Fruit fly (Drosophila melanogaster): Measurements from ENCODE around the gene GckIII.

GckIII gene

DNA sequence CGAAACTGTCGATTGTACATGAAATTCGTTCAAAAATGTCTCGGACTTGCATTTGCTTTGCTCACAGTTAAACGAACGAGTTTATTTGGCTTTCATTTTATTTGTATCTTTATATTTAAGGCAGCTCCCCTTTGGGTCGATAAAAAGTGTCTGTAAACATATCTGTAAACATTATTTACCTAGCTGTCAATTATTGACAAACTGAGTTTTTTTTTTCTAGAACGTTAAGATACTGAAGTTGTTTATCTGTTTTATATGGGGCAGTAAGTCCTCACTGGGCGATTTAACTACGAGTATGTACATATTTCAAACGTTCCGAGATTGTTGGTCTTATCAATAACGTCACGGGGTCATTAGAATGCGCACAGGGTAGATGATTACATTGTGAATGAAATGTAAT lies 30.4 kb downstream of the GckIII start:
- TF ChIP-seq Vsx1 (GFP tag; optimal IDR thresholded peaks at IDR 0.05) (no peak), PHDP (tag; optimal IDR thresholded peaks at IDR 0.05) (peak; percentile 67), Bteb2 (GFP tag; optimal IDR thresholded peaks at IDR 0.05) (no peak), lov (optimal IDR thresholded peaks at IDR 0.05) (no peak), lov (GFP tag; IDR thresholded peaks at IDR 0.05) (no peak), gcm (GFP tag; optimal IDR thresholded peaks at IDR 0.05) (peak; percentile 58), scrt (GFP tag; optimal IDR thresholded peaks at IDR 0.05) (no peak), CG13424 (tag; optimal IDR thresholded peaks at IDR 0.05) (peak; percentile 22), CG7963 (GFP tag; IDR thresholded peaks at IDR 0.05; ENCODE audit: partially characterized antibody) (no peak), bowl (GFP tag; IDR thresholded peaks at IDR 0.05) (no peak), Fer1 (GFP tag; optimal IDR thresholded peaks at IDR 0.05) (peak; percentile 58), sug (tag; optimal IDR thresholded peaks at IDR 0.05) (peak; percentile 48), CG3281 (GFP tag; optimal IDR thresholded peaks at IDR 0.05) (no peak), sd (tag; optimal IDR thresholded peaks at IDR 0.05) (peak; percentile 32), CG7987 (GFP tag; optimal IDR thresholded peaks at IDR 0.05) (peak; percentile 4), mirr (GFP tag; optimal IDR thresholded peaks at IDR 0.05) (peak; percentile 52), schlank (tag; optimal IDR thresholded peaks at IDR 0.05) (no peak), eyg (GFP tag; optimal IDR thresholded peaks at IDR 0.05) (peak; percentile 17), CG34376 (GFP tag; optimal IDR thresholded peaks at IDR 0.05) (peak; percentile 43), HmgZ (tag; optimal IDR thresholded peaks at IDR 0.05) (peak; percentile 1), CG14667 (GFP tag; IDR thresholded peaks at IDR 0.05) (no peak), CG10209 (GFP tag; optimal IDR thresholded peaks at IDR 0.05) (peak; percentile 19), lbe (GFP tag; optimal IDR thresholded peaks at IDR 0.05) (peak; percentile 45), NC2β (GFP tag; optimal IDR thresholded peaks at IDR 0.05) (no peak), unpg (GFP tag; optimal IDR thresholded peaks at IDR 0.05) (peak; percentile 46), CG2875 (GFP tag; optimal IDR thresholded peaks at IDR 0.05) (peak; percentile 37), CG11723 (GFP tag; optimal IDR thresholded peaks at IDR 0.05) (peak; percentile 25), CG16779 (GFP tag; IDR thresholded peaks at IDR 0.05) (no peak), Med (GFP tag) (peak; percentile 63), Blimp-1 (GFP tag; optimal IDR thresholded peaks at IDR 0.05) (peak; percentile 15), pros (GFP tag; optimal IDR thresholded peaks at IDR 0.05) (peak; percentile 10), CrebB (tag; optimal IDR thresholded peaks at IDR 0.05) (peak; percentile 25), CG18011 (GFP tag; optimal IDR thresholded peaks at IDR 0.05) (peak; percentile 9), Hr78 (GFP tag; optimal IDR thresholded peaks at IDR 0.05) (peak in 1 of 2 experiments; percentile 51), pho (GFP tag; optimal IDR thresholded peaks at IDR 0.05) (no peak), CG4328 (GFP tag; optimal IDR thresholded peaks at IDR 0.05) (peak; percentile 31), CG10147 (GFP tag; optimal IDR thresholded peaks at IDR 0.05) (peak; percentile 35), Lpt (GFP tag; optimal IDR thresholded peaks at IDR 0.05) (no peak), CG1603 (tag; optimal IDR thresholded peaks at IDR 0.05) (no peak), CG18599 (GFP tag; optimal IDR thresholded peaks at IDR 0.05) (peak; percentile 10), grau (tag; optimal IDR thresholded peaks at IDR 0.05) (peak; percentile 8), CG14710 (tag; optimal IDR thresholded peaks at IDR 0.05) (peak; percentile 39), CG9727 (GFP tag; optimal IDR thresholded peaks at IDR 0.05) (peak; percentile 21), fd64A (GFP tag; optimal IDR thresholded peaks at IDR 0.05) (no peak), CG2678 (tag; optimal IDR thresholded peaks at IDR 0.05) (peak; percentile 64), CG18262 (tag; optimal IDR thresholded peaks at IDR 0.05) (no peak), Eip74EF (GFP tag; optimal IDR thresholded peaks at IDR 0.05) (peak in 1 of 2 experiments; percentile 12), MTF-1 (GFP tag; optimal IDR thresholded peaks at IDR 0.05; ENCODE audit: borderline replicate concordance) (peak; percentile 17), Meics (GFP tag; optimal IDR thresholded peaks at IDR 0.05) (no peak)
